Worm (Caenorhabditis elegans) whole organism, early embryonic: ENCODE data around the gene D1053.4.
A peak's percentile ranks its signal among the peaks of the same experiment; 100 is the strongest.

ENCODE experiments used
- B0310.2 ChIP-seq: sonication (generic microtip); optimal IDR thresholded peaks from 2 replicates; lab custom pipeline; 2016; ENCODE audit warnings: mild to moderate bottlenecking, missing genetic modification characterization, missing compliant biosample characterization
- F13C5.2 ChIP-seq: sonication (generic microtip); optimal IDR thresholded peaks from 2 replicates; lab custom pipeline; 2017; ENCODE audit warnings: mild to moderate bottlenecking, missing genetic modification characterization, inconsistent platforms, missing compliant biosample characterization
- aly-1 ChIP-seq: sonication (generic microtip); optimal IDR thresholded peaks from 2 replicates; lab custom pipeline; 2016; ENCODE audit warnings: missing genetic modification characterization, missing compliant biosample characterization
- ama-1 ChIP-seq: fragments of 150-350 bp; optimal IDR thresholded peaks from 2 replicates; lab custom pipeline; 2014
- ceh-13 ChIP-seq: fragments of 200-800 bp; sonication (Bioruptor generic); optimal IDR thresholded peaks from 2 replicates; lab custom pipeline; 2018; ENCODE audit warnings: mild to moderate bottlenecking, missing genetic modification characterization, missing compliant biosample characterization
- ceh-36 ChIP-seq: sonication (generic microtip); optimal IDR thresholded peaks from 2 replicates; lab custom pipeline; 2016; ENCODE audit warnings: missing genetic modification characterization, inconsistent platforms, missing compliant biosample characterization
- ets-7 ChIP-seq: sonication (generic microtip); optimal IDR thresholded peaks from 2 replicates; lab custom pipeline; 2016; ENCODE audit warnings: missing genotype, missing genetic modification characterization, missing compliant biosample characterization
- flt-1 ChIP-seq: fragments of 200-800 bp; sonication (Bioruptor generic); IDR thresholded peaks from 2 replicates; pipeline ENCODE4 v1.3.6; 2022; ENCODE audit warnings: missing genetic modification characterization, missing compliant biosample characterization
- hmbx-1 ChIP-seq: sonication (generic microtip); optimal IDR thresholded peaks from 2 replicates; lab custom pipeline; 2016; ENCODE audit warnings: mild to moderate bottlenecking, missing genetic modification characterization, missing compliant biosample characterization
- hmg-4 ChIP-seq: fragments of 200-800 bp; sonication (Bioruptor generic); optimal IDR thresholded peaks from 2 replicates; lab custom pipeline; 2018; ENCODE audit warnings: mild to moderate bottlenecking, missing genetic modification characterization, missing compliant biosample characterization
- hnd-1 ChIP-seq: sonication (generic microtip); optimal IDR thresholded peaks from 2 replicates; lab custom pipeline; 2016; ENCODE audit warnings: missing genetic modification characterization, missing compliant biosample characterization
- pes-1 ChIP-seq: fragments of 200-800 bp; sonication (Bioruptor generic); IDR thresholded peaks from 2 replicates; pipeline ENCODE4 v1.3.6; 2022; ENCODE audit warnings: missing genetic modification reagents, missing genetic modification characterization, missing compliant biosample characterization
- scrt-1 ChIP-seq: fragments of 200-800 bp; sonication (Bioruptor generic); IDR thresholded peaks from 2 replicates; pipeline ENCODE4 v1.3.6; 2022; ENCODE audit warnings: missing genetic modification characterization, missing compliant biosample characterization
- sea-1 ChIP-seq: fragments of 200-800 bp; sonication (Bioruptor generic); conservative IDR thresholded peaks from 2 replicates; pipeline ENCODE4 v1.3.6; 2022; ENCODE audit warnings: missing genetic modification characterization, missing compliant biosample characterization
- tbx-11 ChIP-seq: fragments of 200-800 bp; sonication (Bioruptor generic); IDR thresholded peaks from 2 replicates; pipeline ENCODE4 v1.3.6; 2022; ENCODE audit warnings: missing genetic modification characterization, missing compliant biosample characterization
- tbx-37 ChIP-seq: fragments of 200-800 bp; sonication (Bioruptor generic); conservative IDR thresholded peaks from 2 replicates; pipeline ENCODE4 v1.3.6; 2022; ENCODE audit warnings: missing genetic modification reagents, missing genetic modification characterization, missing compliant biosample characterization
- tra-4 ChIP-seq: sonication (generic microtip); optimal IDR thresholded peaks from 2 replicates; lab custom pipeline; 2017; ENCODE audit warnings: missing genetic modification characterization, missing compliant biosample characterization

Gene D1053.4

DNA sequence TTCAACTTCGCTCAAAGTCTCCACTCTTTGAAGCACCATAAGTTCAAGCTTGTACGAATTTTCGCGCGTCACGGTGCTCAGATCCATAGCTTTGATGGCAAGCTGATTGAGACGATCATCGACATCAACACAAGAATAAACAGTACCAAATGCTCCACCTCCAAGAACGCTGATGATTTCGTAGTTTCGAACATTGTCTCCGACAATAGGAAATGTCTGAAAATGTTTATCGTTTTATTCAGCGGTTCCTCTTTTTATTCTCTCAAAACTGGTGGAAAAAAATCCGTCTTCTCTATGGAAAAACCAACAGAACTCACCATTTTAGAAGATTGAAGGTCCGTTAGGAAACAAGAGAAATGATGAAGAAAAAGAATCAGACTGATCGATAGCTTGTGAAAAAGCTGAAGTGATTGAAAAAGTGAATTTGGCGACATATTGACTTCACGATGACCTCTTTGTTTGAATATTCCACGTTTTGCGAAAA is 35.7 kb downstream of the D1053.4 start, which contains the start of gene C44C10.7:
TSS of gene C44C10.7 (minus strand) at position 434 of the 484 bp plus-strand sequence.
- no peak for TF ChIP-seq tbx-11 (GFP tag; lab: Robert Waterston, UW)
- no peak for TF ChIP-seq flt-1 (GFP tag; lab: Robert Waterston, UW)
- no peak for TF ChIP-seq sea-1
- no peak for TF ChIP-seq ceh-36
- TF ChIP-seq tbx-37 (GFP tag; lab: Robert Waterston, UW): no peak

DNA sequence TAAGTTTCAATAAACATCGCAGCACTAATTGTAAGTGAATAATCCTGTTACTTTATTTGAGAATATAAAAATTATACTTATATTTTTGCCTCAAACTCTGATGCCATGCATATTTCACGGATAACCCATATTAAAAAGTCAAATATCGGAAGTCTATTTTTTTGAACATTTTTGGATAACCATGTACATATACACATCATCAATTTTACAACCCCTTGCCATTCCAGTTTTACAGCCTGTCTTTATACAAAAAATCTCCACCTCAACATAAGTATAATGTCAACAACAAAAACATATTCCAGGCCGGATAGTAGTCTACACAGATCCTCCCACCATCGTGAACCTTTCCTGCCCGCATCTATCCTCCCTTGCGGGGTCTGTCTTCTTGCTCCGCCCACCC is 39.3 kb downstream of the D1053.4 start, which contains the start of gene hnd-1:
TSS of gene hnd-1 (plus strand) at position 301 of the 400 bp plus-strand sequence.
- no peak for TF ChIP-seq pes-1 (GFP tag; lab: Robert Waterston, UW)
- no peak for TF ChIP-seq hmg-4 (GFP tag; lab: Kevin White, UChicago)
- no peak for TF ChIP-seq tbx-11 (GFP tag; lab: Robert Waterston, UW)
- TF ChIP-seq sea-1: no peak
- no peak for TF ChIP-seq tra-4 (tag; lab: Kevin White, UChicago)
- no peak for TF ChIP-seq B0310.2 (tag; lab: Kevin White, UChicago)
- TF ChIP-seq aly-1: no peak
- TF ChIP-seq hnd-1 (tag; lab: Kevin White, UChicago): no peak
- TF ChIP-seq hmbx-1 (tag; lab: Kevin White, UChicago): no peak
- TF ChIP-seq F13C5.2 (tag; lab: Kevin White, UChicago): no peak
- TF ChIP-seq ets-7 (tag; lab: Kevin White, UChicago): no peak
- no peak for TF ChIP-seq ceh-36

DNA sequence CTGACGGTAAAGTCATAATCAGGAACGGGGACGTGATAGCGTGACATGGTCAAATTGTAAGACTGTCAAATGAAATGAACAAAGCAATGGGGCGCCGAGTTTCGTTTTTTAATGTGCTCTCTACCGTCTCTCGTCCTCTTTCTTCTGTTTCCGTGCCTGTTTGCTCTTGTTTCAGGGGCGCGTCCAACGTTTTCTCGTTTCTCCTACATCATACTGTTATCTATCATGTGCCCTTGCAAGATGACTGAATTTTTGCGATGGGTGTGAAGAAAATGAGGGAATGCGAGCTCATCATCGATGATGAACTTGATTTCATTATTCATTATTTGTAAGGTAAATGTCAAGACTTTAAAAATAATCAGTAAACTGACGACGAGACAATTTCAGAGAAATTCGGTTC is 42.7 kb downstream of the D1053.4 start, which contains the start of gene T04F8.7:
TSS of gene T04F8.7 (minus strand) at position 130 of the 400 bp plus-strand sequence.
- TF ChIP-seq ets-7 (tag; lab: Kevin White, UChicago) (no peak), ama-1 (no peak), flt-1 (GFP tag; lab: Robert Waterston, UW) (no peak), B0310.2 (tag; lab: Kevin White, UChicago) (no peak), hnd-1 (tag; lab: Kevin White, UChicago) (no peak), tbx-37 (GFP tag; lab: Robert Waterston, UW) (no peak), ceh-13 (GFP tag; lab: Kevin White, UChicago) (no peak), ceh-36 (no peak), scrt-1 (GFP tag; lab: Robert Waterston, UW) (no peak), hmg-4 (GFP tag; lab: Kevin White, UChicago) (no peak), tbx-11 (GFP tag; lab: Robert Waterston, UW) (no peak), F13C5.2 (tag; lab: Kevin White, UChicago) (no peak), tra-4 (tag; lab: Kevin White, UChicago) (no peak), sea-1 (no peak), aly-1 (no peak), hmbx-1 (tag; lab: Kevin White, UChicago) (no peak)

DNA sequence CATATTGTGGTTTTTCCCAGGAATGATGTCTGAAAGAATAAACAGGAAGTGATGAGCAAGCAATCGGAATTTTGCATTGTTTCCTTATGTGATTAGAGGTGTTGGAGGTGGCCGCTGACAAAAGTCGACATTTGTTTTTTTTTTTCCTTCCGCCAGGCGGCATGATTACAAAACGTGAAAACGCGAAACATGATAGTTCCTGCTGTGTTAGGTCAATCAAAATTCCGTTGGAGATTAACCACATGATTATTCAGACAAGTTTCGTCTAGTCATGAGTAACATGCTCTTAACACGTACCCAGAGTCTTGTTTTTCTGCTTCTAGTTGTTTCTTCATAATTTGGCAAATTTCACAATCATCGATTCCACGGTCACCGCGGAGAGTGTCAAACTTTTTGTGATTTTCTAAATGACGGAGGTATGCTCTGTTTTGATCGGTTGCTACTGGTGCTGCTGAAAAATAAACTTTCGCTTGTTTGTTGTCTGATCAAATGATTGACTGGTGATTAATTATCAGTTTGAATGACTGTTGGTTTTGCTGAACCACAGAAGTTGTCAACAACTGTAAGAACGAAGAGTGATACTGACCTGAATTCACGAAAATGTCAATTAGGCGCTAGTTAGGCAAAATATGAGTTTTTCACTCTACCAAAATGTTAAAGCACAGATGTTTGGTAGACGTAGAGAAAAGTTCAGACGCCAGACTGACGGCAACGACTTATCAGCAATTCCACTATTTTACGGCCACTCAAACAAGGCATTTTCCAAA is 44.2 kb downstream of the D1053.4 start:
- TF ChIP-seq tbx-11 (GFP tag; lab: Robert Waterston, UW) (no peak), hmg-4 (GFP tag; lab: Kevin White, UChicago) (no peak), tbx-37 (GFP tag; lab: Robert Waterston, UW) (no peak), ama-1 (no peak), ets-7 (tag; lab: Kevin White, UChicago) (no peak), B0310.2 (tag; lab: Kevin White, UChicago) (no peak), pes-1 (GFP tag; lab: Robert Waterston, UW) (no peak), hnd-1 (tag; lab: Kevin White, UChicago) (no peak), ceh-36 (no peak)

DNA sequence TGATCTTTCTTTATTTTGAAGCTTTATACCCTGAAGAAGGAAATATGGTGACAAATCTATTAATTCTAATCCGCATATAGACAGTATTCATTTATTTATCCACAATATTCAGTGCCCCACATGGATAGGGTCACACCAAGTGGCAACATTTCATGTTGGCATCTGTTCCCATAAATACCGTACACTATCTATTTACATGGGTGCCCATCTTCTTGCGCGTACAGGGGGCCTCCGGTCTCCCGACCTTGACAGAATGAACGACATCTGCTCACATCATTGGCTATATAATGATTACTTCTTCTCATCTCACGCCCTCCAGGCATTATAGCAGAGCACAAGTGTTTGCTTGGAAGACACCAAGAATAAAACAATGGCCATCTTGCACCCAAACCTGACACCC is 48.0 kb downstream of the D1053.4 start:
- TF ChIP-seq hnd-1 (tag; lab: Kevin White, UChicago) (no peak), aly-1 (no peak), sea-1 (0 out of 2 replicates have a peak, but pooled peaks have one; percentile 23), tbx-11 (GFP tag; lab: Robert Waterston, UW) (no peak)

DNA sequence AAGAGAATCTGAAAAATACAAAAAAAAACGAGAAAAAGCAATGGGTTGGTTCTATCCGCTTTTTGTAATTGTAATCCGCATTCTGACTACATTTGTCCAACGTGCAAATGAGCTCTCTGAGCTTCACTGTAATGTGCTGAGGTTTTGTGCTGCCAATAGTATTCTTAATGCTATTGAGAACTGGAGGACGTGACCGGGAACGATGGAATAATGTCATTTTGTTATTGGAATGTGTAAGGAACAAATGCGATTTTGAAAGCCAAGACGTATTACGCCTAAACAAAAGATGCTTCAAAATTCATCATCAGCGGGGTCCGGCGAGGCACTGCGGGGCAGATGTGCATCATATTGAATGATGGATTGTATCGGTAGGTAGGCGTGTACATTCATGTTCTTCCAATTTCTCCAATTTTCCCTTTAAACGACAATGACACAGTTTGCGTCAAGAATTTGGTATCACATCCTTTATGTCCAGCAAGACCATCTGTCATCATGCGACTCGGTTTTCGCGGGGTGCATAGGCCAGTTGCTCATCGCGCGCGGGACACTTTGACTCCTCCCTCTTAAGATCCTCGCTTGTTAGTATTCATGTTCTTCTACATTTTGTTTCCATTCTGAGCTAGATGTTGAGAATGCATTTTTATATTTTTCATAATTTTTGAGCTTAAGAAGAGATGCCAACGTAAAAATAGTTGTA is 50.4 kb downstream of the D1053.4 start:
- TF ChIP-seq tbx-11 (GFP tag; lab: Robert Waterston, UW) (no peak), pes-1 (GFP tag; lab: Robert Waterston, UW) (no peak), ama-1 (no peak)
